Fruit fly (Drosophila melanogaster) S2 (cell line): ENCODE measurements around the gene Lsp1beta.

ENCODE experiments used
- CG8478 ChIP-seq: fragments of >200 bp; optimal IDR thresholded peaks from 2 replicates; lab custom pipeline; 2018
- CTCF ChIP-seq, 2 experiments: fragments of >200 bp; optimal IDR thresholded peaks; 2 replicates each; lab custom pipeline; 2018

Lsp1beta gene

dm6 chr2L:868961-869360, 29.3 kb upstream of the Lsp1beta start:
- TF ChIP-seq CG8478 (no peak), CTCF (optimal IDR thresholded peaks at IDR 0.05; lab: Kevin White, UChicago) (no peak)

- TF ChIP-seq CTCF (optimal IDR thresholded peaks at IDR 0.05; lab: Kevin White, UChicago), result no peak
- no peak for TF ChIP-seq CG8478
These were observed 28.7 kb upstream of the Lsp1beta start, which contains the start of gene dbe for dm6 chr2L:869497-870040. Gene dbe, minus strand, starts transcription at chr2L:869857.

dm6 chr2L:870285-870684, 28.0 kb upstream of the Lsp1beta start, which contains the start of gene PNUTS:
Gene PNUTS, plus strand, starts transcription at chr2L:870465.
- TF ChIP-seq CTCF (optimal IDR thresholded peaks at IDR 0.05; lab: Kevin White, UChicago) (no peak), CG8478 (no peak)

- TF ChIP-seq CTCF (optimal IDR thresholded peaks at IDR 0.05; lab: Kevin White, UChicago) (peak in 1 of 2 experiments; percentile 43), CG8478 (no peak)
These were observed 27.4 kb upstream of the Lsp1beta start for dm6 chr2L:870749-871418.

dm6 chr2L:871419-871846, 26.9 kb upstream of the Lsp1beta start:
- TF ChIP-seq CG8478, result no peak
- TF ChIP-seq CTCF (optimal IDR thresholded peaks at IDR 0.05; lab: Kevin White, UChicago), result peak; percentile 88 to 96

dm6 chr2L:873724-874504, 24.4 kb upstream of the Lsp1beta start:
- TF ChIP-seq CTCF (optimal IDR thresholded peaks at IDR 0.05; lab: Kevin White, UChicago) (no peak), CG8478 (no peak)

dm6 chr2L:877002-877401, 21.3 kb upstream of the Lsp1beta start, which contains the start of gene ninaA:
Gene ninaA, plus strand, starts transcription at chr2L:877302.
- TF ChIP-seq CG8478, result no peak
- no peak for TF ChIP-seq CTCF (optimal IDR thresholded peaks at IDR 0.05; lab: Kevin White, UChicago)

- TF ChIP-seq CTCF (optimal IDR thresholded peaks at IDR 0.05; lab: Kevin White, UChicago), result peak; percentile 37 to 39
- no peak for TF ChIP-seq CG8478
These were observed 13.3 kb upstream of the Lsp1beta start, which contains the start of gene CG15824 for dm6 chr2L:884970-885369. Gene CG15824, minus strand, starts transcription at chr2L:885141.

dm6 chr2L:886743-887142, 11.6 kb upstream of the Lsp1beta start:
- TF ChIP-seq CG8478, result no peak
- TF ChIP-seq CTCF (optimal IDR thresholded peaks at IDR 0.05; lab: Kevin White, UChicago), result no peak

- no peak for TF ChIP-seq CG8478
- TF ChIP-seq CTCF (optimal IDR thresholded peaks at IDR 0.05; lab: Kevin White, UChicago), result peak; percentile 68 to 70
These were observed 10.5 kb upstream of the Lsp1beta start for dm6 chr2L:887788-888187.

dm6 chr2L:889799-890198, 8.5 kb upstream of the Lsp1beta start:
- TF ChIP-seq CTCF (optimal IDR thresholded peaks at IDR 0.05; lab: Kevin White, UChicago) (no peak), CG8478 (no peak)

- TF ChIP-seq CG8478 (no peak), CTCF (optimal IDR thresholded peaks at IDR 0.05; lab: Kevin White, UChicago) (no peak)
These were observed 5.8 kb upstream of the Lsp1beta start for dm6 chr2L:892461-892860.

dm6 chr2L:893171-893570, 5.1 kb upstream of the Lsp1beta start:
- no peak for TF ChIP-seq CG8478
- TF ChIP-seq CTCF (optimal IDR thresholded peaks at IDR 0.05; lab: Kevin White, UChicago), result no peak

dm6 chr2L:895448-895847, 2.9 kb upstream of the Lsp1beta start:
- TF ChIP-seq CTCF (optimal IDR thresholded peaks at IDR 0.05; lab: Kevin White, UChicago) (no peak), CG8478 (no peak)

- TF ChIP-seq CTCF (optimal IDR thresholded peaks at IDR 0.05; lab: Kevin White, UChicago) (no peak), CG8478 (no peak)
These were observed 1.2 kb upstream of the Lsp1beta start for dm6 chr2L:897124-897523.

- TF ChIP-seq CG8478, result no peak
- TF ChIP-seq CTCF (optimal IDR thresholded peaks at IDR 0.05; lab: Kevin White, UChicago), result no peak
These were observed 5.4 kb downstream of the Lsp1beta start for dm6 chr2L:903748-904147.
